Fruit fly (Drosophila melanogaster) whole organism: ENCODE results near the gene Atg6.

Experiments used
- CG8478 ChIP-seq: fragments of >200 bp; optimal IDR thresholded peaks from 2 replicates; lab custom pipeline; 2018; ENCODE audit warnings: inconsistent platforms
- Dll ChIP-seq: fragments of >200 bp; optimal IDR thresholded peaks from 2 replicates; lab custom pipeline; 2017
- EcR ChIP-seq, 2 experiments: fragments of >200 bp; optimal IDR thresholded peaks; 2 replicates each; lab custom pipeline; 2017; ENCODE audit warnings: missing biosample characterization in 2 of 2, missing genetic modification characterization in 2 of 2, missing genetic modification reagents in 2 of 2
- pan ChIP-seq: fragments of >200 bp; optimal IDR thresholded peaks from 2 replicates; lab custom pipeline; 2017
- psq ChIP-seq: fragments of >200 bp; optimal IDR thresholded peaks from 2 replicates; lab custom pipeline; 2017
- usp ChIP-seq: fragments of >200 bp; optimal IDR thresholded peaks from 2 replicates; lab custom pipeline; 2017; ENCODE audit warnings: missing biosample characterization, missing genetic modification characterization, mixed read lengths

Gene Atg6

dm6 chr3R:24050690-24051440 lies at the start of gene Atg6, which contains the start of gene Pisd:
Atg6 (minus strand) TSS chr3R:24050782.
Pisd (plus strand) TSS chr3R:24050783.
- no peak for TF ChIP-seq usp (GFP tag; lab: Kevin White, UChicago)

DNA sequence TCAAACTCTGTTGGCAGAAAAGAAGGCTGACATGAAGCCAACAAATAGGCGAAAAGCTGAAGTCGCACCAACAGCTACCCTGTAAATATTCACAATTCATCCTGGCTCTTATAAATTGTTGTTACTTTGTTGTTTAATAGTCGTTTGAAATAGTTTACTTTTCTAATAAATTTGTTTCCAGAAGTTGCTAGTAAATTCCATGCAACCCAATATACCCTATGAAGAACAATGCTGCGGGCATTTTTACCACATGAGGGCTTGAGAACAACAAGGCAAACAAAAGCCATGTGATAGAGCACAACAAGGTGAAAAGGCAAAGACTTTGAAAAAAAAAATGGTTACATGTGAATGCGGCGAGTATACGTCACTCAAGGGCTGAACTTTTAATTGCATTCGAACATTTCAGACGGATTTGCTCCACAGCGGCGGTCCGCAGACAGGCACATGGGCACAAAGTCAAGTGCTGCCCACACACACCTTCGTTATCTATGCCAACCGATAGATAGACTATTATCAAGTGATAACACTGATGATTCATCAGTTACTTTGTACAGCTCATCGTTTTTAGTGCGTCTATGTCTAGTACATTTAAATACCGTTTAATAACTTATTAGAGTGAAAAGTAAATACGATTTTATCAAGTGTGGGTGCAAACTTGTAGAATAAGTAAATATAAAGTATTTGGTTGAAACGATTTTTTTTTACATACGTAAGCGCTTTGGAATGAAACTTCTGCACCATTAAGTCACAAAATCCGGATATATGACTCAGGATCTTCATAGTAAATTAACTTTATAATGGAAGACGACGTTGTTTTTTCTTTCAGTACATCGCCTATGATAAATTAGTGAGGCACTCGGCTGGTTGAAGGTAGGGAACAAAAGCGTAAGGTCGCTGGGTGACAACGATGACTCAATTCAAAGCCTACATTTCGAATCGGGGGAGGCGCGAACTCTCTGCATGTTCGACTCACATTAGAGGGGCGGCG lies 48.8 kb upstream of the Atg6 start:
- TF ChIP-seq EcR (GFP tag; optimal IDR thresholded peaks at IDR 0.05; lab: Kevin White, UChicago) (no peak), usp (GFP tag; lab: Kevin White, UChicago) (no peak), pan (peak; percentile 56)

dm6 chr3R:24093430-24093829 lies 42.8 kb upstream of the Atg6 start:
- TF ChIP-seq EcR (GFP tag; optimal IDR thresholded peaks at IDR 0.05; lab: Kevin White, UChicago) (no peak), Dll (lab: Kevin White, UChicago) (no peak), usp (GFP tag; lab: Kevin White, UChicago) (no peak), CG8478 (lab: Kevin White, UChicago) (no peak), psq (lab: Kevin White, UChicago) (no peak), pan (no peak)

- no peak for TF ChIP-seq usp (GFP tag; lab: Kevin White, UChicago)
- no peak for TF ChIP-seq Dll (lab: Kevin White, UChicago)
- TF ChIP-seq pan = no peak
Observed at dm6 chr3R:24092590-24093151, 42.1 kb upstream of the Atg6 start.

- TF ChIP-seq pan (no peak), CG8478 (lab: Kevin White, UChicago) (no peak), usp (GFP tag; lab: Kevin White, UChicago) (no peak)
Observed at dm6 chr3R:24091653-24092052, 41.1 kb upstream of the Atg6 start.

DNA sequence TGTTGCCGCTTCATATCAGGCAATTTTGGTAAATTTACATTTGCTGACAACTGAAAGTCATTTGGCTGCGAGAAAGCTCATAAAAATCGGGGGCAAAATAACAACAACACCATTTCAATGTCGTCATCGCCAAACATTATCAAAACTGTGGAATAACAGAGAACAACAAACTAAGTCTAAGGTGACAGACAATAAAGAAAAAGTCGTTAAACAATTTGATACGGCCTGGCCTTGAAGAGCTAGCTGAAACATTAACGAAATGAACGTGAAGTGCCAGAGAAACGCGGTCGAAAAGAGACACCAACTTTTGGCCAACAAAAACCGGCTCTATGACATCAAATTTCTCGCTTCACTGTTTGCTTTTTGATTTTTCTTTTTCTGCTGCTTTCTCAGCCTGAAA lies 39.6 kb upstream of the Atg6 start:
- TF ChIP-seq usp (GFP tag; lab: Kevin White, UChicago) = no peak
- TF ChIP-seq CG8478 (lab: Kevin White, UChicago) = no peak
- TF ChIP-seq pan = no peak
- no peak for TF ChIP-seq EcR (GFP tag; optimal IDR thresholded peaks at IDR 0.05; lab: Kevin White, UChicago)
- no peak for TF ChIP-seq psq (lab: Kevin White, UChicago)
- no peak for TF ChIP-seq Dll (lab: Kevin White, UChicago)

DNA sequence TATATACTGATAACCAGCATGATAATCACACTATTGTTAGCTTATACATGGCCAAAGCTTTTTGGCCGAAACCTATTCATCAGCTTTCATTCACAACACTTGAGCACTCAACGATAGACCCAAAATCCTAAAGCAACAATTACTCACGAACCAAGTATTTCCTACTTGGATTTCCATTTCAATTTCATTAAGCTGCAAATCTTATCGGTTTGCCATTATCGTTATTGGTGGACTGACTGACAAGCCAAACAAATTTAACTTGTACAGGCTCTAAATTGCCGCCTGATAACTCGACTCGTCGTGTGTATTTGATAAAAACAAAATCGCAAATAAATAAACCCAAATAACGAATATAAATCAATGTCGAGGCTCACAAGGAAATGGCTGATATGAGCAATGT lies 34.4 kb upstream of the Atg6 start:
- no peak for TF ChIP-seq Dll (lab: Kevin White, UChicago)
- no peak for TF ChIP-seq usp (GFP tag; lab: Kevin White, UChicago)
- TF ChIP-seq pan = no peak
- TF ChIP-seq EcR (GFP tag; optimal IDR thresholded peaks at IDR 0.05; lab: Kevin White, UChicago) = no peak

- TF ChIP-seq CG8478 (lab: Kevin White, UChicago) = no peak
- TF ChIP-seq EcR (GFP tag; optimal IDR thresholded peaks at IDR 0.05; lab: Kevin White, UChicago) = no peak
- no peak for TF ChIP-seq usp (GFP tag; lab: Kevin White, UChicago)
- no peak for TF ChIP-seq Dll (lab: Kevin White, UChicago)
- no peak for TF ChIP-seq psq (lab: Kevin White, UChicago)
- no peak for TF ChIP-seq pan
Observed at dm6 chr3R:24079613-24080012, 29.0 kb upstream of the Atg6 start.

- TF ChIP-seq usp (GFP tag; lab: Kevin White, UChicago) = no peak
- no peak for TF ChIP-seq Dll (lab: Kevin White, UChicago)
- TF ChIP-seq psq (lab: Kevin White, UChicago) = no peak
- no peak for TF ChIP-seq CG8478 (lab: Kevin White, UChicago)
- no peak for TF ChIP-seq pan
- no peak for TF ChIP-seq EcR (GFP tag; optimal IDR thresholded peaks at IDR 0.05; lab: Kevin White, UChicago)
Observed at dm6 chr3R:24079110-24079509, 28.5 kb upstream of the Atg6 start.

DNA sequence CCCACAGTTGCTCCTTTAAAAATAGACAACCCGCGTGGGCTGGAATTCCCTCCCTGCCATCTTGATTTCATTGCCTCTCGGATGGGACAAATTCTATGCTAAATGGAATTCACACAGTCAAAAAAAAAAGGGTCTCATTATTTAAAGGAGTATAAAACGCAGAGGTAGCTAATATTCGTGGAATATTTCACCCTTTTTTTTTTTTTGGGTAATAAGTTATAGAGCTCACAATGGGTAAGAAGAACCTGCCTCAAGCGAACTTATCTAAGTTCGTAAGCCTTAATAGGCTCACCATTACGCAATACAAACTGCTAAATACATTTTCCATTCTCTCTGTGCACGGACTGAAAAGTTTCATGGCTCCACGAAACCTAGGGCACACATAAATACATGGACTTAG lies 23.1 kb upstream of the Atg6 start:
- TF ChIP-seq psq (lab: Kevin White, UChicago) (no peak), CG8478 (lab: Kevin White, UChicago) (no peak), pan (no peak), usp (GFP tag; lab: Kevin White, UChicago) (no peak), EcR (GFP tag; optimal IDR thresholded peaks at IDR 0.05; lab: Kevin White, UChicago) (no peak)

DNA sequence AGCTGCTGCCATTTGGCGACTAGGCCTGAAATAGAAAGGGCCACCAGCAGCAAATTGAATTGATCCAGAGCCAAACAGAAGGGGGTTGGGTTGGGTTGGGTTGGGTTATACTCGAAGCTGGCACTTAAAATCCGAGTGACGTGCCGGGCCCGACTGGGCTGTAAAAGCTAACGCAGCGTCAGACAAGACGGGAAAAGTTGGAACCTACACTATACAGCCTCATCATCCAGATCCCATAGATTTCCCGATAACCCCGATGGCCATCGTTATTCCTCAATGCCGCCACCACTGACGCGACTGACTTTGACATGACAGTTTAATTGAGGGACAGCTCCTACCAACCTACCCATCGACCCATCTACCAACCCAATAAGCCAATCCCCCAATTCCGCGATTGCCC lies 19.4 kb upstream of the Atg6 start:
- TF ChIP-seq pan (no peak), usp (GFP tag; lab: Kevin White, UChicago) (no peak), psq (lab: Kevin White, UChicago) (no peak), Dll (lab: Kevin White, UChicago) (no peak), EcR (GFP tag; optimal IDR thresholded peaks at IDR 0.05; lab: Kevin White, UChicago) (no peak), CG8478 (lab: Kevin White, UChicago) (no peak)

DNA sequence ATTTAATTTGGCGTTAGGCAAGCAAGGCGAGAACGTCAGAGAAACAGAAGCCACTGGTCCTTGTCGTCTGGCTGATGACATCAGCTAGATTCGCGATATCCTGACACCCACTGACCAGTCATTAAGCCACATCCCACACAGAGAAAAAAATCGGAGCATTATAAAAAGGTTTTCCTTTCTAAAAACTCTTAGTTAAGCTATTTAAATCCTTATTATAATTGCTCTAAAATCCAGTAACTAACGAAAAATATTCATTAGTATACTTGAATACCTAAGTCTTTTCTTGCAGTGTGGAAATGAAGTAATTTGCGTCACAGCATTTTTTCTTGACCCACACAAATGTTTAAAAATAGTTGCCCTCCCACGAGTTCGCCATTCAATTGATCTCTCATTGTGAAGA lies 18.2 kb upstream of the Atg6 start:
- TF ChIP-seq CG8478 (lab: Kevin White, UChicago) (no peak), pan (no peak), usp (GFP tag; lab: Kevin White, UChicago) (no peak), Dll (lab: Kevin White, UChicago) (no peak), EcR (GFP tag; optimal IDR thresholded peaks at IDR 0.05; lab: Kevin White, UChicago) (no peak)
